Worm (Caenorhabditis elegans) whole organism, young adult: ENCODE results near the gene mtch-1.

Source experiments
- athp-1 ChIP-seq: sonication (generic microtip); optimal IDR thresholded peaks from 2 replicates; lab custom pipeline; 2017; ENCODE audit warnings: mild to moderate bottlenecking, missing genetic modification characterization, missing compliant biosample characterization
- nfya-2 ChIP-seq: fragments of 200-800 bp; sonication (Bioruptor generic); IDR thresholded peaks from 2 replicates; pipeline ENCODE4 v1.3.6; 2022; ENCODE audit warnings: missing genetic modification reagents, missing genetic modification characterization, missing compliant biosample characterization
- zim-3 ChIP-seq: sonication (generic microtip); optimal IDR thresholded peaks from 2 replicates; lab custom pipeline; 2017; ENCODE audit warnings: mild to moderate bottlenecking, missing genetic modification characterization, moderate library complexity, missing compliant biosample characterization

DNA sequence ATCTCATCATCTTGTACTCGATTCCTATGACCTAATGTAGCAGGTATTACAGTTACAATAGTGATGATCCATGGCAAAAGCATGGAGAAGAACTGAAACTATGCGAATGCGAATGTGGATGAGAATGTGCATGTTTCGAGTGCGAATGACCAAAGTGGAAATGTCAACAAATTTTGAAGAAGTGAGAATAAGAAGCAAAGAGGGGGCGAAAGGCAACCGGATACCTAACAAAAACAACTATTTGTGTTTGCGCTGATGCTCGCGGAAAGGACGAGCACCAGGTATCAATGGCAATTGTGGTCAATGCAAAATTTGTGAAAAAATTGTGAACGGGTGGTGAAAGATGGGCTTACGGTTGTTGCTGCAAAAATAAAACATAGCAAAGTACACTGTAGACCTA is 28.7 kb upstream of the mtch-1 start, which contains the start of gene nas-7:
- no peak for TF ChIP-seq athp-1 (tag; lab: Kevin White, UChicago)
- TF ChIP-seq nfya-2 (GFP tag; lab: Robert Waterston, UW), result no peak
- TF ChIP-seq zim-3, result no peak
